Worm (Caenorhabditis elegans) whole organism, L4/young adult: Measurements from ENCODE around the gene mlcd-1.

ENCODE experiments used
- W03F9.2 ChIP-seq: fragments of 150-350 bp; optimal IDR thresholded peaks from 2 replicates; lab custom pipeline; 2014; ENCODE audit warnings: missing biosample characterization, missing genetic modification characterization
- dao-5 ChIP-seq: sonication (generic microtip); optimal IDR thresholded peaks from 2 replicates; lab custom pipeline; 2016; ENCODE audit warnings: missing genotype, missing genetic modification characterization, moderate library complexity, missing compliant biosample characterization
- him-1 ChIP-seq: sonication (generic microtip); optimal IDR thresholded peaks from 2 replicates; lab custom pipeline; 2016; ENCODE audit warnings: missing genotype, missing genetic modification reagents, missing genetic modification characterization, missing compliant biosample characterization

DNA sequence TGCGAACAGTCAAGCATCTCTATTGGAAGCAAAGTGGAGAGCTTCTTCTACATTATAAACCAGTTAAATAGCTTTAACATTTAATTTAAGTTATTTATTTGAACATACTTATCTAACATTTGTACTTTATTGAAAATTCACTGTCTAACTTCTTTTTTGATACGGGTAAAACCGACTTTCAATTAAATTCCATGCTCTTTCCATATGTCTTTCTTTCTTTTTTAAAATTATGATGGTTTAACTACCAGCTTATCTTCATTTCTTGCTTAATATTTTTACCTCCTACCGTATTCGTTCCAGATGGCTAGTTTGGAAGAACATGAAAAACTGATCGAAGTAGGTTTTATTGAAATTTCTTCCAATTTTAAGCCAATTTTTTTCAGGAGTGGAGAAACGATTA is 13.6 kb upstream of the mlcd-1 start, which contains the start of gene F35G12.12:
- no peak for TF ChIP-seq him-1 (tag; lab: Kevin White, UChicago)
- TF ChIP-seq dao-5: no peak
- TF ChIP-seq W03F9.2 (tag; lab: Kevin White, UChicago): no peak
